Worm (Caenorhabditis elegans) whole organism, mixed stage, embryonic: ENCODE data around the gene ogt-1.

Experiments
- M03D4.4 ChIP-seq: sonication (generic microtip); optimal IDR thresholded peaks from 2 replicates; lab custom pipeline; 2017; ENCODE audit warnings: mild to moderate bottlenecking, missing genetic modification characterization, missing compliant biosample characterization
- blmp-1 ChIP-seq: fragments of 150-350 bp; optimal IDR thresholded peaks from 2 replicates; lab custom pipeline; 2014; ENCODE audit warnings: missing biosample characterization, missing genetic modification characterization
- ceh-39 ChIP-seq: fragments of 150-350 bp; optimal IDR thresholded peaks from 2 replicates; lab custom pipeline; 2014; ENCODE audit warnings: missing biosample characterization, missing genetic modification characterization
- ceh-43 ChIP-seq: fragments of 200-800 bp; sonication (Bioruptor generic); optimal IDR thresholded peaks from 2 replicates; lab custom pipeline; 2018; ENCODE audit warnings: mild to moderate bottlenecking, missing genetic modification characterization, moderate library complexity, missing compliant biosample characterization
- ceh-83 ChIP-seq: fragments of 200-800 bp; sonication (Bioruptor generic); optimal IDR thresholded peaks from 2 replicates; lab custom pipeline; 2018; ENCODE audit warnings: mild to moderate bottlenecking, missing genetic modification characterization, missing compliant biosample characterization
- ces-1 ChIP-seq: fragments of 150-350 bp; optimal IDR thresholded peaks from 2 replicates; lab custom pipeline; 2014; ENCODE audit warnings: missing biosample characterization, missing genetic modification reagents, missing genetic modification characterization
- cnd-1 ChIP-seq: fragments of 200-800 bp; sonication (Bioruptor generic); optimal IDR thresholded peaks from 2 replicates; lab custom pipeline; 2018; ENCODE audit warnings: mild to moderate bottlenecking, missing genetic modification characterization, missing compliant biosample characterization
- elt-1 ChIP-seq: sonication (generic microtip); optimal IDR thresholded peaks from 2 replicates; lab custom pipeline; 2017; ENCODE audit warnings: missing genetic modification characterization, mild to moderate bottlenecking, missing compliant biosample characterization, antibody characterized with exemption, moderate library complexity, borderline replicate concordance; ENCODE audit not compliant: insufficient read depth
- flh-1 ChIP-seq: fragments of 200-800 bp; sonication (Bioruptor generic); optimal IDR thresholded peaks from 2 replicates; lab custom pipeline; 2018; ENCODE audit warnings: mild to moderate bottlenecking, missing genetic modification characterization, moderate library complexity, missing compliant biosample characterization
- ham-2 ChIP-seq: fragments of 200-800 bp; sonication (Bioruptor generic); optimal IDR thresholded peaks from 2 replicates; lab custom pipeline; 2018; ENCODE audit warnings: mild to moderate bottlenecking, missing genetic modification characterization, missing compliant biosample characterization
- hlh-1 ChIP-seq: fragments of 150-350 bp; optimal IDR thresholded peaks from 2 replicates; lab custom pipeline; 2014; ENCODE audit warnings: missing biosample characterization, missing genetic modification reagents, missing genetic modification characterization
- lin-13 ChIP-seq: fragments of 150-350 bp; optimal IDR thresholded peaks from 2 replicates; lab custom pipeline; 2014; ENCODE audit warnings: missing biosample characterization, missing genetic modification characterization
- lin-32 ChIP-seq: fragments of 200-800 bp; sonication (Bioruptor generic); optimal IDR thresholded peaks from 2 replicates; lab custom pipeline; 2018; ENCODE audit warnings: mild to moderate bottlenecking, missing genetic modification characterization, missing compliant biosample characterization
- mls-2 ChIP-seq: sonication (generic microtip); optimal IDR thresholded peaks from 2 replicates; lab custom pipeline; 2016; ENCODE audit warnings: mild to moderate bottlenecking, missing genetic modification characterization, moderate library complexity, missing compliant biosample characterization
- nhr-12 ChIP-seq: fragments of 150-350 bp; optimal IDR thresholded peaks from 2 replicates; lab custom pipeline; 2014; ENCODE audit warnings: missing biosample characterization, missing genetic modification characterization
- nhr-2 ChIP-seq: fragments of 150-350 bp; optimal IDR thresholded peaks from 2 replicates; lab custom pipeline; 2014; ENCODE audit warnings: missing biosample characterization, missing genetic modification characterization
- nhr-237 ChIP-seq: fragments of 150-350 bp; optimal IDR thresholded peaks from 2 replicates; lab custom pipeline; 2014; ENCODE audit warnings: missing biosample characterization, missing genetic modification characterization
- nhr-28 ChIP-seq: fragments of 150-350 bp; optimal IDR thresholded peaks from 2 replicates; lab custom pipeline; 2014; ENCODE audit warnings: missing biosample characterization, missing genetic modification characterization
- nhr-76 ChIP-seq: sonication (generic microtip); optimal IDR thresholded peaks from 2 replicates; lab custom pipeline; 2017; ENCODE audit warnings: missing biosample characterization, missing genetic modification characterization
- pha-4 ChIP-seq: fragments of 150-350 bp; optimal IDR thresholded peaks from 2 replicates; lab custom pipeline; 2018; ENCODE audit warnings: missing biosample characterization, missing genetic modification reagents, missing genetic modification characterization
- sem-2 ChIP-seq: fragments of 200-800 bp; sonication (Bioruptor generic); optimal IDR thresholded peaks from 2 replicates; lab custom pipeline; 2018; ENCODE audit warnings: mild to moderate bottlenecking, missing genetic modification characterization, missing compliant biosample characterization
- snpc-4 ChIP-seq: fragments of 150-350 bp; optimal IDR thresholded peaks from 2 replicates; lab custom pipeline; 2014; ENCODE audit warnings: missing biosample characterization, missing genetic modification characterization
- tbx-8 ChIP-seq: fragments of 200-800 bp; sonication (Bioruptor generic); optimal IDR thresholded peaks from 2 replicates; lab custom pipeline; 2018; ENCODE audit warnings: mild to moderate bottlenecking, missing genetic modification characterization, moderate library complexity, missing compliant biosample characterization
- unc-120 ChIP-seq: sonication (generic microtip); optimal IDR thresholded peaks from 2 replicates; lab custom pipeline; 2017; ENCODE audit warnings: missing genetic modification characterization, missing compliant biosample characterization; ENCODE audit not compliant: poor library complexity, severe bottlenecking
- zip-8 ChIP-seq: fragments of 150-350 bp; optimal IDR thresholded peaks from 2 replicates; lab custom pipeline; 2014; ENCODE audit warnings: missing biosample characterization, missing genetic modification characterization
- ztf-11 ChIP-seq: fragments of 150-350 bp; optimal IDR thresholded peaks from 2 replicates; lab custom pipeline; 2014; ENCODE audit warnings: missing biosample characterization, missing genetic modification characterization

ogt-1 gene

DNA sequence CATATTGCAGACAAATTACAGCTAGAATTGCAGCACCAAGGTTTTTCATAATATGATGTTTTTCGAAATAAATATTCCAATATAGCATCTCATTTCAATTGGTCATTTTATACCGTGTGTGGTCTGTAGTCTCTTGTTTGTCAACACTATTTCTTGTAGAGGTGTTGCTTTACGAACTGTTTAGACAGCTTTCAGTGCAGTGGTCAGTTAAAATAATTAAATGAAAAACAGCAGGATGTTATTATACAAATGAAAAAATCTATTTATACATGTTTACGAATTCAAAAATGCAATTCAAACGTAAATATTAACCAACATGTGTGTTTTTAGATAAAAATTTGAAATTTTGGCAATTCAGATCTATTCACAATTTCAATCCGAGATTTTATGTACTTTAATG is 41.8 kb downstream of the ogt-1 start, which contains the start of gene B0280.7:
B0280.7 (minus strand) TSS at position 101 of the 400 bp plus-strand sequence.
- TF ChIP-seq unc-120 (tag; lab: Kevin White, UChicago) (no peak), M03D4.4 (no peak), ces-1 (GFP tag; lab: Kevin White, UChicago) (no peak), blmp-1 (tag; lab: Kevin White, UChicago) (no peak), ham-2 (no peak), lin-13 (tag; lab: Kevin White, UChicago) (no peak), cnd-1 (tag; lab: Kevin White, UChicago) (no peak), snpc-4 (tag; lab: Kevin White, UChicago) (no peak), nhr-237 (tag; lab: Kevin White, UChicago) (no peak), sem-2 (GFP tag; lab: Kevin White, UChicago) (no peak), nhr-76 (tag; lab: Kevin White, UChicago) (no peak)

DNA sequence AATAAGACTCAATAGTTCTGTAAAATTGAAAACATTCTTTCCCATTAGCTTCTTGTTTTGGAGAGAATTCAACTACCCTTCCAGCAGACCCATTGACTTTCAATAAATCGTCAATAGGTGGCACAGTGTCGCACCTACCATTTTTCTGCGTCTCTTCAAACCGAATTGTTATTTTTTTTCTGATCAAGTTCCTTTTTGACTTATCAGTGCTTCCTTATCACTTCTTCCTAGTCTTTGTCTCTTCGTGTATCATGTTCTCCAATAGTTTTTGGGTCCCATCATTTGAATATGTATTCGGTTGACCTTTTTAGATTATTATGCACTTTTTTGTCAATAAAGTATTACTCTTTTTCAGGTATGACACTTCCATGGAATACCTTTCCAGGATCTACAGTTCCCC is 45.6 kb downstream of the ogt-1 start, which contains the start of gene odd-1:
odd-1 (plus strand) TSS at position 349 of the 400 bp plus-strand sequence.
- TF ChIP-seq nhr-237 (tag; lab: Kevin White, UChicago), result no peak
- TF ChIP-seq tbx-8 (GFP tag; lab: Kevin White, UChicago), result no peak
- no peak for TF ChIP-seq flh-1 (GFP tag; lab: Kevin White, UChicago)
- TF ChIP-seq ceh-39 (tag; lab: Kevin White, UChicago), result no peak
- TF ChIP-seq zip-8 (tag; lab: Kevin White, UChicago), result no peak
- TF ChIP-seq ceh-43 (GFP tag; lab: Kevin White, UChicago), result no peak
- no peak for TF ChIP-seq mls-2 (tag; lab: Kevin White, UChicago)
- TF ChIP-seq ham-2, result no peak

ce11 chrIII:7106854-7107253 is 46.7 kb downstream of the ogt-1 start:
- no peak for TF ChIP-seq ceh-43 (GFP tag; lab: Kevin White, UChicago)

DNA sequence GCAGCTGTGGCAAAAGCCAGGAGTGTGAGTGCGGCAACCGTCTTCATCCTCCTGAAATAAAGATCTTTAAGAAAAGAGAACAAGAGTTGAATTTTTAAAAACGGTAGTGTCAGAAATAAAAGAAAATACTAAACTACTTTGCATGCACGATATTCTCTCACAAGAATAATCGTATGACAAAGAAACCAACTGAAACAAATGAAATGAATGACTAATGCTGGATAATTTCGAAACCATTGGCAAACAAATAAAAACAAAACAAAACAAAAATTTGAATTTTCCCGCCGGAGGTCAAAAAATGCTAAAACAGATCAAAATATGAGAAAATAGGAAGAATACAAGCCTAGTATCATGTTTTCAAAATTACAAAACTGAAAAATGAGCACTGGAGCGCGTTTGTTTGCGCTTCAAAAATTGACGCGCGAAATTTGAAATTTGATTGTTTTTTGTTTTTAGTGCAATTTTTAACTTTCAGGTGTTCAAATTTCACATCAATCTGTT is 49.6 kb downstream of the ogt-1 start, which contains the start of gene cpg-2:
cpg-2 (minus strand) TSS at position 51 of the 501 bp plus-strand sequence.
- no peak for TF ChIP-seq snpc-4 (tag; lab: Kevin White, UChicago)

ce11 chrIII:7101814-7102477 is 51.7 kb downstream of the ogt-1 start:
- no peak for TF ChIP-seq nhr-2 (tag; lab: Kevin White, UChicago)
- TF ChIP-seq hlh-1, result no peak
- no peak for TF ChIP-seq flh-1 (GFP tag; lab: Kevin White, UChicago)
- TF ChIP-seq nhr-237 (tag; lab: Kevin White, UChicago), result no peak
- no peak for TF ChIP-seq lin-13 (tag; lab: Kevin White, UChicago)
- TF ChIP-seq pha-4 (tag; lab: Kevin White, UChicago), result no peak
- TF ChIP-seq nhr-76 (tag; lab: Kevin White, UChicago), result no peak
- TF ChIP-seq snpc-4 (tag; lab: Kevin White, UChicago), result no peak
- TF ChIP-seq elt-1 (tag; lab: Kevin White, UChicago), result no peak
- TF ChIP-seq ceh-39 (tag; lab: Kevin White, UChicago), result no peak
- TF ChIP-seq ztf-11 (tag; lab: Kevin White, UChicago), result no peak
- TF ChIP-seq lin-32, result no peak
- no peak for TF ChIP-seq ceh-83 (GFP tag; lab: Kevin White, UChicago)
- TF ChIP-seq nhr-28 (tag; lab: Kevin White, UChicago), result no peak
- TF ChIP-seq sem-2 (GFP tag; lab: Kevin White, UChicago), result no peak
- TF ChIP-seq nhr-12, result no peak
- no peak for TF ChIP-seq zip-8 (tag; lab: Kevin White, UChicago)

DNA sequence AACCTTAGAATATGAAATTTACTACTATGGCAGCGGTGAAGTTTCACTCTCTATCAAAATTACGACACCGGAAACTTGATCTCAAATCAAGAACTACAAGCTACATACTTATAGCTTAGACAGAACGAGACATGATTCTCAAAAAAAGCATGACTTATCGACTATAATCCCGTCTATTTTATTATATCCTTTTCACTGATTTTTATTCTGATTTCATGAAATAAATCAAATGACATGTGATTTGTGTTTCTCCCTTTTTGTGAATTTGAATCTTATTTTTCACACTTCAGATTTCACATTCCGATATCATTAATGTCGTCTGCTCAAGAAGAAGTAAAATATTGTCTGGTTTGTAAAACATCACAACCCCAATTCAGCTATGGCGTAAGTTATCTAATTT is 53.6 kb downstream of the ogt-1 start, which contains the start of gene ZK418.11:
ZK418.11 (plus strand) TSS at position 289 of the 400 bp plus-strand sequence.
- TF ChIP-seq ces-1 (GFP tag; lab: Kevin White, UChicago) (no peak), mls-2 (tag; lab: Kevin White, UChicago) (no peak)
